Worm (Caenorhabditis elegans): Measurements from ENCODE around the gene srg-61.

ce11 chrV:2738174-2738573, 2.0 kb downstream of the srg-61 start, which contains the start of gene srg-56:
- TF ChIP-seq gmeb-1 (tag; optimal IDR thresholded peaks at IDR 0.05) = no peak
- TF ChIP-seq unc-62 (GFP tag; optimal IDR thresholded peaks at IDR 0.05) = no peak
- no peak for TF ChIP-seq nhr-11 (tag; optimal IDR thresholded peaks at IDR 0.05)
- TF ChIP-seq Y55F3AM.14 (GFP tag; optimal IDR thresholded peaks at IDR 0.05) = no peak
- no peak for TF ChIP-seq R02D3.7 (tag; optimal IDR thresholded peaks at IDR 0.05)
- TF ChIP-seq zag-1 (tag; optimal IDR thresholded peaks at IDR 0.05) = no peak
- no peak for TF ChIP-seq mab-5 (tag; optimal IDR thresholded peaks at IDR 0.05)
- no peak for TF ChIP-seq ama-1 (optimal IDR thresholded peaks at IDR 0.05)
- no peak for TF ChIP-seq aly-2 (tag; optimal IDR thresholded peaks at IDR 0.05)
- no peak for TF ChIP-seq elt-1 (tag; optimal IDR thresholded peaks at IDR 0.05)
- no peak for TF ChIP-seq nhr-77 (tag; optimal IDR thresholded peaks at IDR 0.05)
- no peak for TF ChIP-seq unc-39 (tag; optimal IDR thresholded peaks at IDR 0.05)

All from whole organism, L2 larva.